Fruit fly (Drosophila melanogaster): ENCODE results near the gene spz3.

DNA sequence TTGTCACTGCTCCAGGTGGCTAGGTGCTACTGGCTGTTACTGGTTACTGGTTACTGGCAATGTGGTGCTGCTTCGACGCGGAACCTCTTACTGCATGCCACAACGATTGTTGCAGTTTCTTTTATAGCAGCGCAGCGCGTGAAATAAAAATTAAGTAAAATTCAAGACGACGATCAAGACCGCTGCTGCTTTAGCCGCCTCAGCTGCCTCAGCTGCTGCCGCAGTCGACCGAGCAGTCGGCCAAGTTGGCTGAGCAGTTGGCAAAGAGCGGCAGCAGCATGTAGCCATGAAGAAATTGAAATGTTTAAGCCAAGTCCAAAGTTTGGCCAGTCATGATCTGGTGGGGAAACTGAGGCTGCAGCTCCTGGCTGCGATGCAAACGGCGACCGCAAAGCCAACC is 18.6 kb downstream of the spz3 start, which contains the start of gene TwdlE:
- TF ChIP-seq CG14711 (tag; optimal IDR thresholded peaks at IDR 0.05) (no peak), CG33017 (tag; optimal IDR thresholded peaks at IDR 0.05) (no peak), CG7101 (tag; optimal IDR thresholded peaks at IDR 0.05) (no peak), CG11617 (GFP tag; optimal IDR thresholded peaks at IDR 0.05) (no peak), CG7045 (GFP tag; optimal IDR thresholded peaks at IDR 0.05) (no peak), CG12768 (GFP tag; optimal IDR thresholded peaks at IDR 0.05) (no peak), Hr96 (GFP tag; optimal IDR thresholded peaks at IDR 0.05) (no peak), kay (GFP tag; ENCODE audit: borderline replicate concordance) (no peak), Crg-1 (GFP tag; optimal IDR thresholded peaks at IDR 0.05) (no peak)

All from whole organism, adult.